Fruit fly (Drosophila melanogaster) whole organism: ENCODE measurements around the gene CG9970.

Source experiments
- CG8478 ChIP-seq: fragments of >200 bp; optimal IDR thresholded peaks from 2 replicates; lab custom pipeline; 2018; ENCODE audit warnings: inconsistent platforms
- Dll ChIP-seq: fragments of >200 bp; optimal IDR thresholded peaks from 2 replicates; lab custom pipeline; 2017
- EcR ChIP-seq, 2 experiments: fragments of >200 bp; optimal IDR thresholded peaks; 2 replicates each; lab custom pipeline; 2017; ENCODE audit warnings: missing biosample characterization in 2 of 2, missing genetic modification characterization in 2 of 2, missing genetic modification reagents in 2 of 2
- pan ChIP-seq: fragments of >200 bp; optimal IDR thresholded peaks from 2 replicates; lab custom pipeline; 2017
- psq ChIP-seq: fragments of >200 bp; optimal IDR thresholded peaks from 2 replicates; lab custom pipeline; 2017
- usp ChIP-seq: fragments of >200 bp; optimal IDR thresholded peaks from 2 replicates; lab custom pipeline; 2017; ENCODE audit warnings: missing biosample characterization, missing genetic modification characterization, mixed read lengths

CG9970 gene

DNA sequence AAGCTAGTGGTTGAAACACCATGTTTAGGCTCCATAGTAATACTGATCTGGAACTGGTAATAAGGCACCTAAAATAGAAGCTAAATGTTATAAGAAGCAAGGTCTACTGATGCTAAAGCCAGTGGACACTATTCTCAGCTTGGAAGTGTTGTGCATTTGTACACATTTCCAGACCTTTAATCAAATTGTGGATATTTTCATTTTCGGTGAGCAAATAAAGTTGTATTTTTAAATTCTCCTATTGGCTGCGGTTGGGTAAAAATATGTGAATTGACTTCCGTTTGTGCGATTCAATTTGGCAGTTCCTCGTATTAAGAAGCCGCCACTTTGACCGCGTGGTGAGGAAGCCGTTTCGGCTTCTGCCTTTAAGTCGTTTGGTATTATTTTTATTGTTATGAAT, at the start of gene CG9970:
TSS of gene CG9970 (minus strand) at position 101 of the 400 bp plus-strand sequence.
- no peak for TF ChIP-seq CG8478
- TF ChIP-seq psq (lab: Kevin White, UChicago) = no peak
- no peak for TF ChIP-seq EcR (GFP tag; optimal IDR thresholded peaks at IDR 0.05; lab: Kevin White, UChicago)
- no peak for TF ChIP-seq pan (lab: Kevin White, UChicago)
- TF ChIP-seq usp (GFP tag; lab: Kevin White, UChicago) = no peak
- no peak for TF ChIP-seq Dll

DNA sequence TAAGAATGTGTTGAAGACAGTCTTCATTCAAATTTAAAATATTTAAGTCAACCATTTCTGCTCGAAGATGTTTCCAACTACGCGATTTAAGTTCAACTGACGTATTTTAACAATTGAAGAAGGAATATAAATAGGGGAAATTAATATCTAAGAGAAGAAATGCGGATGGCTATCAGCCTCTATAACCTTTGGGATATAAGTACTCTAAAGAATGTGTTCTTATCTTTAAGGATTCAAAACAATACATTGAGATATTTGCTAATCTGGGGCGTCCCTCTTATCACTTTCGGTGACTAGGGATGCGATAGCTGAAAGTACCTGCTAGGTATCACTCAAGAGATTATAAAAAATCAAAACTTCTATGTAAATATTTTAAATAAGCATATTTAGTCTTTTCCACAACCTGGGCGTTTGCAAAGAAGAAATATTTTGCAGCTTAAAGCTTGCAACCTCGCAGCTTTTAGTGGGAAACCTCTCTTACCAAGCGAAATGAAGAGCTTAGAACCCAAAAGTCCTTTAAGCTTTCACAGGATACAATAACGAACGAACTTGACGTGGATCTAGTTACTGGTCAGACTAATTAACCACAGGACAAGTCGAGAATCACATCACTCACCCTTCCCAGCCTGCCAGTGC, 44.6 kb upstream of the CG9970 start, which contains the start of the genes CG34025 and Or63a:
TSS of gene CG34025 (minus strand) at position 101 of the 636 bp plus-strand sequence.
TSS of gene Or63a (plus strand) at position 586 of the 636 bp plus-strand sequence.
- TF ChIP-seq pan (lab: Kevin White, UChicago) = no peak
- TF ChIP-seq CG8478 = no peak
- no peak for TF ChIP-seq Dll
- TF ChIP-seq EcR (GFP tag; optimal IDR thresholded peaks at IDR 0.05; lab: Kevin White, UChicago) = no peak
- TF ChIP-seq psq (lab: Kevin White, UChicago) = no peak
- TF ChIP-seq usp (GFP tag; lab: Kevin White, UChicago) = no peak

DNA sequence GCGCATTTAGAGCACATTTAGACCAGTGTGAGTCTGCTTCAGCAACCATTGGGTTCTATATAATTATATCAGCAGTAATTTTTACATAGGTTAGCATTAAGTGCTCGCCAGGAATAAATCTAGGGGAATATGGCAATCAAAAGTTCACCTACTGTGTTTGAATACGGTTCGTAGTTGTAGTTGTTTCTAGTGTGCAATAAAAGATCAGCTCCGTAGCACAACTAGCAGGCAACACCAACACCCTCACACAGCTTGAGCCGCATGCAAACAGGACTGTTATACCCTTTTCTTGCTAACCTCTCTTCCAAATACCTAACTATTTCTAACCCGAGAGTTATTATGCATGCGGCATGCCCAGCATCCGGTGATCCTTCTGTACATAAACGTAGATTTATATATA, 35.1 kb upstream of the CG9970 start, which contains the start of gene CG32846:
TSS of gene CG32846 (minus strand) at position 101 of the 400 bp plus-strand sequence.
- TF ChIP-seq EcR (GFP tag; optimal IDR thresholded peaks at IDR 0.05; lab: Kevin White, UChicago) (no peak), CG8478 (no peak), psq (lab: Kevin White, UChicago) (no peak), pan (lab: Kevin White, UChicago) (no peak), Dll (no peak), usp (GFP tag; lab: Kevin White, UChicago) (no peak)

DNA sequence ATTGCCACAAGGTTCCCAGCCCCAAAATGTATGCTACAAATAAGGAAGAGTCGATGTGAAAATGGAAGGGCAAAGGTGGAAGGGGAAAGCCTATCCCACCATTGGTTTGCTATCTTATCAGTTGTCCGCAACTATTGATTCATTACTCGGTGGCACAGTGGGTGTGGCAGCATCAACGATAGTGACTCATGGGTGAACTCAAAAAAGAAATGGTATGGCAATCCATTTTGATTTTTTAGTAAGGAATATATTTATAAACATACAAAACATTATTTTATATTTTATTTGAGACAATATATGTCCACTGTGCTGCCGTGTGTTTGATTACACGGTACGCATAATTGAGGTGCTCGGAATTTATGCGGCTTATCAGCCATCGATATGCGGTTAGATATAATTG, 6.6 kb upstream of the CG9970 start:
- TF ChIP-seq Dll (no peak), CG8478 (no peak), usp (GFP tag; lab: Kevin White, UChicago) (no peak), EcR (GFP tag; optimal IDR thresholded peaks at IDR 0.05; lab: Kevin White, UChicago) (no peak)

DNA sequence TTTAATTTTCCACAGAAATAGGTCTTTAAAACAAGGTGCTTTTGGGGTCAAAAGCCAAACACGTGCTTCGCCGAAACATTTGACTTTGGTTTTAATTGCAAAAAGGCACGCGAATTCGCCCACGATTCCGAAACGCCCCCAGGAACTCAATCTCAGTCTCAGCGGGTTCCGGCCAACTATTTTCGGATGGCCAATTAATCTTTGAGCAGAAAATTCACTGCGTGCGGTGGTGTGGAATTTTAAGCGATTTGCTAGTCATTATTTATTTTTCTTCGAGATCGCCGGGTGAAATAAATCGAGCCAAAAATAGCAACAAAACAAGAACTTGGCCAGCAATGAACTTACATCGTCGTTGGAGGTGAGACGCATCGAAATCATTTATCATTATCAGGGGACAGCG, 2.2 kb upstream of the CG9970 start:
- no peak for TF ChIP-seq psq (lab: Kevin White, UChicago)

dm6 chr3L:2913291-2913690, 3.2 kb downstream of the CG9970 start:
- TF ChIP-seq Dll (no peak), EcR (GFP tag; optimal IDR thresholded peaks at IDR 0.05; lab: Kevin White, UChicago) (no peak), pan (lab: Kevin White, UChicago) (no peak), usp (GFP tag; lab: Kevin White, UChicago) (no peak), CG8478 (no peak), psq (lab: Kevin White, UChicago) (no peak)

DNA sequence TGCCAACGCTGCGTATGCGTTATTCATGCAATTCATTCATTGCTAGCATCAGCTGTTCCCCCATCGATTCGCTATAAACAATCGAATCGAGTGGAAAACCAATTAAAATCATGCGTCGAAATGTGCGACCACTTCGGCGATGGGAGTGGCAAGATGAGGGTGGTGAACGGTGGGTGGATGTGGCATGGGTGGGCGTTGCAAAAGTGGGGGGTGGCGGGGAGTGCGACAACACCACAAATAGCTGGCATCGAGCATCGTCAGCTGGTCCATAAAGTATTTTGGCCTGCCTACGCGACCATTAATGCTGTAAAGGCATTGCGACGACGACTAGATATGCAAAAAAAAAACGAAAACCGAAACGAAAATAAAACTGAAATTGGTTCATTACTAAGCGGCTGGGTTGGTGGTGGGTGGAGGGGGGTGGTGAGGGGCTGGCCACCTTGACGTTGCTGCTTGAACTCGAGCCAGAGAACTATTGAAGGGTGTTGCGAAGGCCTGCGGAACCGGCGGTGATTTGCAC, 6.9 kb downstream of the CG9970 start:
- no peak for TF ChIP-seq EcR (GFP tag; optimal IDR thresholded peaks at IDR 0.05; lab: Kevin White, UChicago)
- no peak for TF ChIP-seq pan (lab: Kevin White, UChicago)
- no peak for TF ChIP-seq psq (lab: Kevin White, UChicago)
- no peak for TF ChIP-seq Dll

- TF ChIP-seq psq (lab: Kevin White, UChicago) (no peak), pan (lab: Kevin White, UChicago) (no peak), EcR (GFP tag; optimal IDR thresholded peaks at IDR 0.05; lab: Kevin White, UChicago) (no peak), CG8478 (no peak), Dll (no peak), usp (GFP tag; lab: Kevin White, UChicago) (no peak)
These were observed 10.1 kb downstream of the CG9970 start for dm6 chr3L:2906404-2906803.

- TF ChIP-seq CG8478 (no peak), pan (lab: Kevin White, UChicago) (no peak), Dll (no peak), EcR (GFP tag; optimal IDR thresholded peaks at IDR 0.05; lab: Kevin White, UChicago) (no peak), usp (GFP tag; lab: Kevin White, UChicago) (no peak), psq (lab: Kevin White, UChicago) (no peak)
These were observed 20.0 kb downstream of the CG9970 start for dm6 chr3L:2896371-2896958.

DNA sequence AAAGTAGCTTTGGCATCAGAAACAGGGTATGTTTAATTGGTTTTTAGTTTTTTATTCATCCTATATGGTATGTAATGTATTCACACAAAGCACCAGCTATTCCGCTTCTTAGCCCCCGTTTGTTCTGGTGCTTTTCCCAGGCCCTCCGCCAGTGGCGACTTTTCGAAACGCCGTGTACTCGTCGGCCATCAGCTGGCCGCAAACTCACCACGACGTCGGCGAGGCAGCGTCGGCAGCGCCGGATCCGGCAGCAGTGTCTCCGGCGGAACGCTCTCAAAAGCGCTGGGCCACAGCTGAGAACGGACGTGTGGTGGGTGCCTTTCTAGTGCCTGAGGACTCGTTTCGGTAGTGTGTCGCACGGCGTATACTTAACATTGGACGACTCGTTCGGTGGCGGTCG, 21.7 kb downstream of the CG9970 start, which contains the start of gene Shab:
TSS of gene Shab (plus strand) at position 268 of the 400 bp plus-strand sequence.
- TF ChIP-seq usp (GFP tag; lab: Kevin White, UChicago) = no peak
- TF ChIP-seq Dll = no peak
- no peak for TF ChIP-seq EcR (GFP tag; optimal IDR thresholded peaks at IDR 0.05; lab: Kevin White, UChicago)
- no peak for TF ChIP-seq pan (lab: Kevin White, UChicago)
- TF ChIP-seq CG8478 = no peak
- no peak for TF ChIP-seq psq (lab: Kevin White, UChicago)

DNA sequence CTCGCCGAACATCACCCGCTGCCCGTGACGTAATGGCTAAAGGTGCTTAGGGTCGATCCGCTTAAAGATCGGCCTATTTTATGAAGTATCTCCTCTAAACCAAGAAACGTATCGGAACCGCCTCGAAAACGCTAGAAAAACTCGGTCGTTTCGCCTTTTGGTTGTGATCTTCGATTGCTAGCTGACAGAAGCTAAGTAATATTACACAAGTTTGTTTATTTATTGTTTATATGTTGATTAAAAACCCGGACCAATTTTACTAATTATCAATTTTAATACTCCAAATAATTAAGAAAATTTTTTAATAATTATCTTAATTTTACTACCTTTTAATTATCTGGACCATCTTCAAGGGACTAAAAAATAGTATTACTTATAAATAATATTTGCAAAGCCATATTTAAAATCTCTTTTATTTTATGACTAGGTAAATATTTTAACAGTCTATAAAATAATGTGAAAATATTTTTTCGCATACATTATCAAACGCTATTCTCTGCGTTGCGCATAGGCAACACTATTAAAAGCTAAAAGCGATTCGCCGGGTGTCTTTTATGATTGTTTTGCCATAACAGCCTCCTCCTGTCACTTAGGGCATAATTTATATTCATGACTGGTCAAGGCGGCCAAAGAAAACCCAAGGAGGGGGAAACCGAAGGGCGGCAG, 22.5 kb downstream of the CG9970 start:
- no peak for TF ChIP-seq Dll
- no peak for TF ChIP-seq usp (GFP tag; lab: Kevin White, UChicago)
- no peak for TF ChIP-seq psq (lab: Kevin White, UChicago)
- no peak for TF ChIP-seq EcR (GFP tag; optimal IDR thresholded peaks at IDR 0.05; lab: Kevin White, UChicago)
- no peak for TF ChIP-seq CG8478
- no peak for TF ChIP-seq pan (lab: Kevin White, UChicago)

dm6 chr3L:2892105-2892504, 24.3 kb downstream of the CG9970 start, which contains the start of gene spz5:
spz5 (minus strand) TSS chr3L:2892166.
- TF ChIP-seq pan (lab: Kevin White, UChicago) = no peak
- TF ChIP-seq psq (lab: Kevin White, UChicago) = no peak
- TF ChIP-seq EcR (GFP tag; optimal IDR thresholded peaks at IDR 0.05; lab: Kevin White, UChicago) = no peak
